Fruit fly (Drosophila melanogaster) whole organism, embryonic: ENCODE results near the gene CG32554.

ENCODE experiments used
- Ada2b ChIP-seq: fragments of 200-800 bp; sonication (Bioruptor generic); IDR thresholded peaks from 2 replicates; pipeline ENCODE4 v1.3.6; 2022; ENCODE audit warnings: missing biosample characterization, missing genetic modification characterization
- CG10267 ChIP-seq: fragments of 200-800 bp; sonication (Bioruptor generic); optimal IDR thresholded peaks from 2 replicates; lab custom pipeline; 2018; ENCODE audit warnings: missing biosample characterization, mild to moderate bottlenecking, missing genetic modification characterization, moderate library complexity
- CG10431 ChIP-seq: fragments of 200-800 bp; sonication (Bioruptor generic); optimal IDR thresholded peaks from 3 replicates; lab custom pipeline; 2018; ENCODE audit warnings: missing biosample characterization, mild to moderate bottlenecking, missing genetic modification characterization
- CG11085 ChIP-seq: fragments of 200-800 bp; sonication (Bioruptor generic); IDR thresholded peaks from 2 replicates; pipeline ENCODE4 v1.3.6; 2022; ENCODE audit warnings: missing biosample characterization, missing genetic modification characterization
- CG11247 ChIP-seq: fragments of 200-800 bp; sonication (Bioruptor generic); IDR thresholded peaks from 2 replicates; pipeline ENCODE4 v1.3.6; 2022; ENCODE audit warnings: missing biosample characterization, missing genetic modification characterization
- CG12659 ChIP-seq: fragments of 200-800 bp; sonication (Bioruptor generic); optimal IDR thresholded peaks from 3 replicates; lab custom pipeline; 2017; ENCODE audit warnings: mild to moderate bottlenecking, missing biosample characterization, missing genetic modification reagents, missing genetic modification characterization
- CG13123 ChIP-seq: fragments of 200-800 bp; sonication (Bioruptor generic); optimal IDR thresholded peaks from 2 replicates; lab custom pipeline; 2016; ENCODE audit warnings: missing biosample characterization, missing genetic modification characterization
- CG14667 ChIP-seq: fragments of 200-800 bp; sonication (Bioruptor generic); IDR thresholded peaks from 2 replicates; pipeline ENCODE4 v1.3.6; 2022; ENCODE audit warnings: missing biosample characterization, missing genetic modification characterization
- CG14860 ChIP-seq: fragments of 200-800 bp; sonication (Bioruptor generic); IDR thresholded peaks from 3 replicates; pipeline ENCODE4 v1.3.6; 2022; ENCODE audit warnings: missing biosample characterization, missing genetic modification characterization; ENCODE audit not compliant: partially characterized antibody
- CG1602 ChIP-seq: fragments of 200-800 bp; sonication (Bioruptor generic); optimal IDR thresholded peaks from 3 replicates; lab custom pipeline; 2016; ENCODE audit warnings: missing biosample characterization, missing genetic modification characterization
- CG17328 ChIP-seq: fragments of 200-800 bp; sonication (Bioruptor generic); IDR thresholded peaks from 2 replicates; pipeline ENCODE4 v1.3.6; 2022; ENCODE audit warnings: missing biosample characterization, missing genetic modification characterization
- CG17359 ChIP-seq: fragments of 200-800 bp; sonication (Bioruptor generic); optimal IDR thresholded peaks from 3 replicates; lab custom pipeline; 2018; ENCODE audit warnings: missing biosample characterization, mild to moderate bottlenecking, missing genetic modification characterization, moderate library complexity
- CG1792 ChIP-seq: fragments of 200-800 bp; sonication (Bioruptor generic); optimal IDR thresholded peaks from 2 replicates; lab custom pipeline; 2016; ENCODE audit warnings: missing biosample characterization, missing genetic modification characterization
- CG18011 ChIP-seq: fragments of 200-800 bp; sonication (Bioruptor generic); optimal IDR thresholded peaks from 2 replicates; lab custom pipeline; 2017; ENCODE audit warnings: missing biosample characterization, missing genetic modification characterization, mild to moderate bottlenecking, moderate library complexity, missing genotype
- CG2712 ChIP-seq: fragments of 200-800 bp; optimal IDR thresholded peaks from 3 replicates; lab custom pipeline; 2019; ENCODE audit warnings: missing biosample characterization, mild to moderate bottlenecking, missing genetic modification characterization, moderate library complexity
- CG30020 ChIP-seq: fragments of 200-800 bp; optimal IDR thresholded peaks from 2 replicates; lab custom pipeline; 2019; ENCODE audit warnings: missing biosample characterization, mild to moderate bottlenecking, missing genetic modification characterization, moderate library complexity
- CG32772 ChIP-seq: fragments of 200-800 bp; sonication (Bioruptor generic); IDR thresholded peaks from 2 replicates; pipeline ENCODE4 v1.3.6; 2022; ENCODE audit warnings: missing biosample characterization, missing genetic modification characterization
- CG3726 ChIP-seq: fragments of 200-800 bp; sonication (Bioruptor generic); IDR thresholded peaks from 3 replicates; pipeline ENCODE4, ENCODE4 v1.3.6; 2022; ENCODE audit warnings: missing biosample characterization, missing genetic modification characterization
- CG4328 ChIP-seq: fragments of 200-800 bp; sonication (Bioruptor generic); optimal IDR thresholded peaks from 3 replicates; lab custom pipeline; 2017; ENCODE audit warnings: missing biosample characterization, missing genetic modification reagents, missing genetic modification characterization
- CG4730 ChIP-seq: fragments of 200-800 bp; sonication (Bioruptor generic); IDR thresholded peaks from 2 replicates; pipeline ENCODE4 v1.3.6; 2022; ENCODE audit warnings: missing biosample characterization, missing genetic modification characterization
- CG7271 ChIP-seq: fragments of 200-800 bp; sonication (Bioruptor generic); optimal IDR thresholded peaks from 2 replicates; lab custom pipeline; 2018; ENCODE audit warnings: missing biosample characterization, mild to moderate bottlenecking, missing genetic modification characterization, moderate library complexity
- CG8281 ChIP-seq: fragments of 200-800 bp; sonication (Bioruptor generic); optimal IDR thresholded peaks from 2 replicates; lab custom pipeline; 2018; ENCODE audit warnings: missing biosample characterization, mild to moderate bottlenecking, missing genetic modification characterization, moderate library complexity
- Camta ChIP-seq: fragments of 200-800 bp; sonication (Bioruptor generic); optimal IDR thresholded peaks from 2 replicates; lab custom pipeline; 2016; ENCODE audit warnings: missing biosample characterization, missing genetic modification characterization
- Dbx ChIP-seq: fragments of 200-800 bp; sonication (Bioruptor generic); IDR thresholded peaks from 3 replicates; pipeline ENCODE4 v1.3.6; 2022; ENCODE audit warnings: missing biosample characterization, missing genetic modification characterization
- Hr39 ChIP-seq: fragments of >200 bp; optimal IDR thresholded peaks from 2 replicates; lab custom pipeline; 2017
- Max ChIP-seq: fragments of 200-800 bp; sonication (Bioruptor generic); optimal IDR thresholded peaks from 2 replicates; lab custom pipeline; 2016; ENCODE audit warnings: missing biosample characterization, mild to moderate bottlenecking, missing genetic modification characterization
- Opbp ChIP-seq: fragments of 200-800 bp; sonication (Bioruptor generic); IDR thresholded peaks from 3 replicates; pipeline ENCODE4 v1.3.6; 2022; ENCODE audit warnings: missing biosample characterization, missing genetic modification characterization; ENCODE audit not compliant: partially characterized antibody
- Pdp1 ChIP-seq, 2 experiments: fragments of 200-800 bp; sonication (Bioruptor generic); optimal IDR thresholded peaks; 3 replicates each; lab custom pipeline; 2016; ENCODE audit warnings: missing biosample characterization in 2 of 2, missing genetic modification characterization in 2 of 2, mild to moderate bottlenecking in 1 of 2, moderate library complexity in 1 of 2
- Sin3A ChIP-seq: fragments of >200 bp; optimal IDR thresholded peaks from 2 replicates; lab custom pipeline; 2018
- Tbp ChIP-seq: fragments of >200 bp; optimal IDR thresholded peaks from 2 replicates; lab custom pipeline; 2018; ENCODE audit warnings: missing biosample characterization, missing genetic modification characterization
- ab ChIP-seq: fragments of 200-800 bp; sonication (Bioruptor generic); optimal IDR thresholded peaks from 2 replicates; lab custom pipeline; 2016; ENCODE audit warnings: missing biosample characterization, missing genetic modification characterization
- aop ChIP-seq: fragments of 200-800 bp; sonication (Bioruptor generic); IDR thresholded peaks from 2 replicates; pipeline ENCODE4 v1.3.6; 2022; ENCODE audit warnings: missing biosample characterization, missing genetic modification characterization
- cad ChIP-seq: fragments of >200 bp; optimal IDR thresholded peaks from 2 replicates; lab custom pipeline; 2017; ENCODE audit warnings: missing biosample characterization, missing genetic modification characterization
- cas ChIP-seq: fragments of 200-800 bp; sonication (Bioruptor generic); IDR thresholded peaks from 2 replicates; pipeline ENCODE4 v1.3.6; 2022; ENCODE audit warnings: missing biosample characterization, missing genetic modification characterization
- ci ChIP-seq: fragments of 200-800 bp; sonication (Bioruptor generic); IDR thresholded peaks from 3 replicates; pipeline ENCODE4 v1.3.6; 2022; ENCODE audit warnings: missing biosample characterization, missing genetic modification characterization
- dpn ChIP-seq, 2 experiments: fragments of 200-800 bp; sonication (Bioruptor generic); optimal IDR thresholded peaks; 3 replicates each; lab custom pipeline; 2016; ENCODE audit warnings: missing biosample characterization in 2 of 2, missing genetic modification characterization in 2 of 2
- eve ChIP-seq, 2 experiments: fragments of >200 bp; optimal IDR thresholded peaks; 2 replicates each; lab custom pipeline; 2017; ENCODE audit warnings: missing biosample characterization in 2 of 2, missing genetic modification characterization in 2 of 2
- fd3F ChIP-seq: fragments of 200-800 bp; sonication (Bioruptor generic); optimal IDR thresholded peaks from 2 replicates; lab custom pipeline; 2018; ENCODE audit warnings: missing biosample characterization, mild to moderate bottlenecking, missing genetic modification characterization, moderate library complexity
- gsb-n ChIP-seq: fragments of 200-800 bp; sonication (Bioruptor generic); optimal IDR thresholded peaks from 3 replicates; lab custom pipeline; 2018; ENCODE audit warnings: missing biosample characterization, mild to moderate bottlenecking, missing genetic modification characterization
- gt ChIP-seq: fragments of 200-800 bp; sonication (Bioruptor generic); IDR thresholded peaks from 2 replicates; pipeline ENCODE4 v1.3.6; 2022; ENCODE audit warnings: missing biosample characterization, missing genetic modification characterization
- jigr1 ChIP-seq: fragments of 200-800 bp; sonication (Bioruptor generic); IDR thresholded peaks from 3 replicates; pipeline ENCODE4 v1.3.6; 2022; ENCODE audit warnings: missing biosample characterization, missing genetic modification characterization
- ken ChIP-seq: fragments of 200-800 bp; sonication (Bioruptor generic); IDR thresholded peaks from 3 replicates; pipeline ENCODE4 v1.3.6; 2022; ENCODE audit warnings: missing biosample characterization, missing genetic modification characterization
- knrl ChIP-seq: fragments of 200-800 bp; sonication (Bioruptor generic); IDR thresholded peaks from 3 replicates; pipeline ENCODE4 v1.3.6; 2022; ENCODE audit warnings: missing biosample characterization, missing genetic modification characterization; ENCODE audit not compliant: partially characterized antibody
- maf-S ChIP-seq: fragments of 200-800 bp; sonication (Bioruptor generic); optimal IDR thresholded peaks from 2 replicates; lab custom pipeline; 2016; ENCODE audit warnings: missing biosample characterization, missing genetic modification characterization
- p53 ChIP-seq: fragments of 200-800 bp; sonication (Bioruptor generic); optimal IDR thresholded peaks from 2 replicates; lab custom pipeline; 2016; ENCODE audit warnings: missing biosample characterization, missing genetic modification characterization
- pfk ChIP-seq: fragments of 200-800 bp; sonication (Bioruptor generic); optimal IDR thresholded peaks from 2 replicates; lab custom pipeline; 2018; ENCODE audit warnings: missing biosample characterization, mild to moderate bottlenecking, missing genetic modification characterization, moderate library complexity
- phol ChIP-seq: fragments of 200-800 bp; sonication (Bioruptor generic); optimal IDR thresholded peaks from 3 replicates; lab custom pipeline; 2018; ENCODE audit warnings: missing biosample characterization, mild to moderate bottlenecking, missing genetic modification characterization, moderate library complexity
- sqz ChIP-seq: fragments of 200-800 bp; sonication (Bioruptor generic); optimal IDR thresholded peaks from 3 replicates; lab custom pipeline; 2018; ENCODE audit warnings: missing biosample characterization, mild to moderate bottlenecking, missing genetic modification characterization
- tna ChIP-seq: fragments of 200-800 bp; sonication (Bioruptor generic); IDR thresholded peaks from 2 replicates; pipeline ENCODE4 v1.3.6; 2022; ENCODE audit warnings: missing biosample characterization, missing genetic modification characterization; ENCODE audit not compliant: partially characterized antibody
- yki ChIP-seq: fragments of >200 bp; optimal IDR thresholded peaks from 3 replicates; lab custom pipeline; 2018
- zen ChIP-seq: fragments of 200-800 bp; sonication (Bioruptor generic); optimal IDR thresholded peaks from 3 replicates; lab custom pipeline; 2018; ENCODE audit warnings: missing biosample characterization, mild to moderate bottlenecking, missing genetic modification characterization, moderate library complexity

The CG32554 gene

DNA sequence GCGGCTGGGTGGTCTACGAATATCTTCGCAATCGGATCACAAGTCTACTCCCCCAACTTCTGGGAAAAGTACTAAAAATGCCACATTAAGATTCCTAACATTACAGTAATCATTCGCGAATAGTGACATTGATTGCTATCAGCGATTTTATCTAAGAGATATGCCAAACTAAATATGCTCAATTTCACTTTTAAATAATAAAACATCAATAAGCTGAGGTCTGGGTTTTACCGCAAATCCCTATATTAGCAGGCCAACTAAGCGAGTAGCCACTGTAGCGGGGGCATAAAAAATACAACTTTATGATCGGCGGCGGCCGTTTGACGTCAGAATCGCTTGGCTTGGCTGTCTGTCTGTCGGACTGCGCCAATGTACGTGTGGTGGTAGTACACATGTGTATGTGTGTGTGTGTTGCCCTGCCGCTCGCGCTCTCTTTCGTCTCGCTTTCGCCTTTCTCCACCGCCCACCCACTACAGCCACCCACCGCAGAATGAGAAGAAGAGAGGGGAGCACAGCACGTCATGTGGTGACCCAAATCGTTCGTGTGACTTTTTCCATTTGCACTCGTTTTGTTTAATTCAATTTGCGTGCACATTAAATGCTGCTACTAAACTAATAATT, 27.9 kb upstream of the CG32554 start (continued):
- TF ChIP-seq ci (GFP tag; lab: Robert Waterston, UW) (peak; percentile 98), yki (lab: Kevin White, UChicago) (no peak), CG12659 (GFP tag; lab: Kevin White, UChicago) (peak; percentile 96), CG3726 (GFP tag; lab: Robert Waterston, UW) (peak; percentile 91), Pdp1 (GFP tag; optimal IDR thresholded peaks at IDR 0.05; lab: Kevin White, UChicago) (peak; percentile 95 to 97), zen (tag; lab: Kevin White, UChicago) (peak; percentile 66), Sin3A (lab: Kevin White, UChicago) (no peak), maf-S (peak; percentile 92), Opbp (GFP tag; lab: Robert Waterston, UW) (no peak), gsb-n (tag; lab: Kevin White, UChicago) (peak; percentile 92), CG18011 (peak; percentile 82), CG4328 (GFP tag; lab: Kevin White, UChicago) (peak; percentile 87), Dbx (peak; percentile 94), Hr39 (lab: Kevin White, UChicago) (no peak), CG17328 (peak; percentile 95), eve (GFP tag; optimal IDR thresholded peaks at IDR 0.05; lab: Kevin White, UChicago) (peak in 1 of 2 experiments; percentile 89), CG4730 (GFP tag; lab: Robert Waterston, UW) (peak; percentile 94), Max (GFP tag; lab: Kevin White, UChicago) (peak; percentile 77), ab (GFP tag; lab: Kevin White, UChicago) (peak; percentile 92), dpn (GFP tag; optimal IDR thresholded peaks at IDR 0.05; lab: Kevin White, UChicago) (peak; percentile 97 to 98), Camta (GFP tag; lab: Kevin White, UChicago) (peak; percentile 92), knrl (GFP tag; lab: Robert Waterston, UW) (no peak), p53 (GFP tag; lab: Kevin White, UChicago) (peak; percentile 78), fd3F (GFP tag; lab: Kevin White, UChicago) (peak; percentile 91), CG10431 (peak; percentile 87), CG1792 (GFP tag; lab: Kevin White, UChicago) (peak; percentile 81), cas (GFP tag; lab: Robert Waterston, UW) (peak; percentile 88), CG14667 (GFP tag; lab: Robert Waterston, UW) (peak; percentile 93), phol (tag; lab: Kevin White, UChicago) (peak; percentile 88), CG13123 (GFP tag; lab: Kevin White, UChicago) (peak; percentile 88), Ada2b (GFP tag; lab: Robert Waterston, UW) (peak; percentile 95), Tbp (GFP tag; lab: Kevin White, UChicago) (no peak), CG14860 (GFP tag; lab: Robert Waterston, UW) (no peak), CG11085 (GFP tag; lab: Robert Waterston, UW) (peak; percentile 95), CG8281 (tag; lab: Kevin White, UChicago) (peak; percentile 85), CG10267 (peak; percentile 72), CG32772 (GFP tag; lab: Robert Waterston, UW) (peak; percentile 97), CG2712 (tag; lab: Kevin White, UChicago) (peak; percentile 93), tna (GFP tag; lab: Robert Waterston, UW) (no peak), CG11247 (peak; percentile 96), CG17359 (peak; percentile 94), aop (peak; percentile 84), jigr1 (GFP tag; lab: Robert Waterston, UW) (peak; percentile 91), ken (peak; percentile 97), sqz (GFP tag; lab: Kevin White, UChicago) (peak; percentile 88), CG7271 (tag; lab: Kevin White, UChicago) (peak; percentile 9), CG1602 (GFP tag; lab: Kevin White, UChicago) (peak; percentile 91), gt (GFP tag; lab: Robert Waterston, UW) (peak; percentile 79), cad (GFP tag; lab: Kevin White, UChicago) (no peak), pfk (peak; percentile 7), CG30020 (tag; lab: Kevin White, UChicago) (peak; percentile 60)
